Fruit fly (Drosophila melanogaster): ENCODE data around the gene CG1271.
A peak's percentile ranks its signal among the peaks of the same experiment; 100 is the strongest.

CG1271 gene

dm6 chr3L:3060054-3060979 lies 8.0 kb downstream of the CG1271 start (continued):
- TF ChIP-seq CG11723 (GFP tag; optimal IDR thresholded peaks at IDR 0.05) = peak; percentile 99
- TF ChIP-seq CG11247 (GFP tag; IDR thresholded peaks at IDR 0.05) = peak; percentile 99
- peak; percentile 93 for TF ChIP-seq gsb-n (tag; optimal IDR thresholded peaks at IDR 0.05)
- peak; percentile 93 for TF ChIP-seq CG8359 (GFP tag; optimal IDR thresholded peaks at IDR 0.05; ENCODE audit: borderline replicate concordance)
- peak; percentile 91 for TF ChIP-seq CG6254 (GFP tag; optimal IDR thresholded peaks at IDR 0.05)
- TF ChIP-seq CG3163 (GFP tag; optimal IDR thresholded peaks at IDR 0.05) = peak; percentile 93
- TF ChIP-seq fd3F (GFP tag; optimal IDR thresholded peaks at IDR 0.05) = peak; percentile 97
- TF ChIP-seq Dip3 (GFP tag; optimal IDR thresholded peaks at IDR 0.05) = peak; percentile 99
- peak; percentile 99 for TF ChIP-seq wdn (GFP tag; IDR thresholded peaks at IDR 0.05)
- peak; percentile 98 for TF ChIP-seq tx (GFP tag; optimal IDR thresholded peaks at IDR 0.05)
- TF ChIP-seq caup (GFP tag; optimal IDR thresholded peaks at IDR 0.05; ENCODE audit: severe bottlenecking) = peak; percentile 98
- peak in 1 of 2 experiments; percentile 50 for TF ChIP-seq Dfd (GFP tag; optimal IDR thresholded peaks at IDR 0.05)
- peak; percentile 99 for TF ChIP-seq HLH3B (GFP tag; IDR thresholded peaks at IDR 0.05)
- no peak for TF ChIP-seq sc (optimal IDR thresholded peaks at IDR 0.05)
- TF ChIP-seq sc (GFP tag; optimal IDR thresholded peaks at IDR 0.05) = peak; percentile 97
- peak; percentile 96 for TF ChIP-seq trh (GFP tag; optimal IDR thresholded peaks at IDR 0.05)
- peak; percentile 98 for TF ChIP-seq toy (GFP tag; IDR thresholded peaks at IDR 0.05)
- TF ChIP-seq h (optimal IDR thresholded peaks at IDR 0.05) = no peak
- peak; percentile 92 for TF ChIP-seq TFAM (GFP tag; optimal IDR thresholded peaks at IDR 0.05)
- TF ChIP-seq CG6683 (GFP tag; optimal IDR thresholded peaks at IDR 0.05) = peak; percentile 95
- TF ChIP-seq Bteb2 (GFP tag; optimal IDR thresholded peaks at IDR 0.05) = peak; percentile 97
- TF ChIP-seq CHES-1-like (GFP tag; optimal IDR thresholded peaks at IDR 0.05) = peak; percentile 99
- TF ChIP-seq dmrt99B (tag; optimal IDR thresholded peaks at IDR 0.05) = peak; percentile 98
- peak; percentile 99 for TF ChIP-seq CG2889 (GFP tag; IDR thresholded peaks at IDR 0.05)
- no peak; the same call in 1 of the 2 replicates for TF ChIP-seq amos (GFP tag; IDR thresholded peaks at IDR 0.05; ENCODE audit: partially characterized antibody)
- TF ChIP-seq CG34376 (GFP tag; optimal IDR thresholded peaks at IDR 0.05) = peak; percentile 93
- peak; percentile 93 for TF ChIP-seq Myb (GFP tag; optimal IDR thresholded peaks at IDR 0.05)
- peak; percentile 97 for TF ChIP-seq Poxn (GFP tag; IDR thresholded peaks at IDR 0.05)
- TF ChIP-seq mirr (GFP tag; optimal IDR thresholded peaks at IDR 0.05) = peak; percentile 94
- peak; percentile 99 for TF ChIP-seq sob (GFP tag; IDR thresholded peaks at IDR 0.05)
- TF ChIP-seq CG4730 (GFP tag; IDR thresholded peaks at IDR 0.05) = peak; percentile 99
- peak; percentile 98 for TF ChIP-seq Lim3 (GFP tag; IDR thresholded peaks at IDR 0.05)
- peak; percentile 90 for TF ChIP-seq crol (GFP tag; IDR thresholded peaks at IDR 0.05)
- TF ChIP-seq dysf (GFP tag; IDR thresholded peaks at IDR 0.05) = peak; percentile 99
- TF ChIP-seq CG33557 (GFP tag; optimal IDR thresholded peaks at IDR 0.05) = peak; percentile 82
- TF ChIP-seq CG6791 (GFP tag; IDR thresholded peaks at IDR 0.05; ENCODE audit: partially characterized antibody) = no peak
- peak; percentile 95 for TF ChIP-seq CG11696 (GFP tag; IDR thresholded peaks at IDR 0.05)
- TF ChIP-seq CG12744 (GFP tag; optimal IDR thresholded peaks at IDR 0.05) = peak; percentile 98
- peak; percentile 99 for TF ChIP-seq H2.0 (GFP tag; IDR thresholded peaks at IDR 0.05)
- peak; percentile 77 for TF ChIP-seq Spps (tag; optimal IDR thresholded peaks at IDR 0.05)
- peak; percentile 92 for TF ChIP-seq Fer2 (tag; optimal IDR thresholded peaks at IDR 0.05)
- peak; percentile 99 for TF ChIP-seq CG9609 (GFP tag; optimal IDR thresholded peaks at IDR 0.05)
- peak; percentile 97 for TF ChIP-seq GATAe (GFP tag; conservative IDR thresholded peaks at IDR 0.05)
- peak; percentile 99 for TF ChIP-seq Aef1 (GFP tag; IDR thresholded peaks at IDR 0.05)
- TF ChIP-seq twi (tag; optimal IDR thresholded peaks at IDR 0.05) = peak; percentile 91
- peak; percentile 95 for TF ChIP-seq Neu2 (GFP tag; optimal IDR thresholded peaks at IDR 0.05; ENCODE audit: borderline replicate concordance)
- peak; percentile 95 for TF ChIP-seq CG31441 (GFP tag; IDR thresholded peaks at IDR 0.05)
- peak; percentile 97 for TF ChIP-seq gcm (GFP tag; optimal IDR thresholded peaks at IDR 0.05)
- TF ChIP-seq vfl (GFP tag; optimal IDR thresholded peaks at IDR 0.05) = peak; percentile 98
